Fruit fly (Drosophila melanogaster) whole organism, embryonic: Measurements from ENCODE around the gene CG8564.
A peak's percentile ranks its signal among the peaks of the same experiment; 100 is the strongest.

ENCODE experiments used
- Abd-B ChIP-seq: fragments of 200-800 bp; sonication (Bioruptor generic); optimal IDR thresholded peaks from 2 replicates; lab custom pipeline; 2018; ENCODE audit warnings: missing biosample characterization, mild to moderate bottlenecking, missing genetic modification characterization, moderate library complexity
- Adf1 ChIP-seq: fragments of 200-800 bp; sonication (Bioruptor generic); IDR thresholded peaks from 2 replicates; pipeline ENCODE4 v1.3.6; 2022; ENCODE audit warnings: missing biosample characterization, missing genetic modification characterization
- BEAF-32 ChIP-seq: fragments of 200-800 bp; sonication (Bioruptor generic); optimal IDR thresholded peaks from 3 replicates; lab custom pipeline; 2017; ENCODE audit warnings: missing biosample characterization, missing genetic modification characterization, mild to moderate bottlenecking, moderate library complexity, missing genetic modification reagents
- BtbVII ChIP-seq: fragments of 200-800 bp; sonication (Bioruptor generic); optimal IDR thresholded peaks from 3 replicates; lab custom pipeline; 2017; ENCODE audit warnings: missing biosample characterization, mild to moderate bottlenecking, missing genetic modification characterization
- CG12219 ChIP-seq: fragments of 200-800 bp; sonication (Bioruptor generic); optimal IDR thresholded peaks from 3 replicates; lab custom pipeline; 2018; ENCODE audit warnings: missing biosample characterization, mild to moderate bottlenecking, missing genetic modification characterization
- CG14014 ChIP-seq: fragments of 200-800 bp; sonication (Bioruptor generic); IDR thresholded peaks from 2 replicates; pipeline ENCODE4 v1.3.6; 2022; ENCODE audit warnings: missing biosample characterization, missing genetic modification characterization
- CG1529 ChIP-seq: fragments of 200-800 bp; sonication (Bioruptor generic); optimal IDR thresholded peaks from 3 replicates; lab custom pipeline; 2018; ENCODE audit warnings: missing biosample characterization, missing genetic modification characterization
- CG17328 ChIP-seq: fragments of 200-800 bp; sonication (Bioruptor generic); IDR thresholded peaks from 2 replicates; pipeline ENCODE4 v1.3.6; 2022; ENCODE audit warnings: missing biosample characterization, missing genetic modification characterization
- CG3163 ChIP-seq: fragments of 200-800 bp; sonication (Bioruptor generic); optimal IDR thresholded peaks from 3 replicates; lab custom pipeline; 2016; ENCODE audit warnings: missing biosample characterization, missing genetic modification characterization
- CG42726 ChIP-seq: fragments of 200-800 bp; sonication (Bioruptor generic); IDR thresholded peaks from 2 replicates; pipeline ENCODE4 v1.3.6; 2022; ENCODE audit warnings: missing biosample characterization, missing genetic modification characterization; ENCODE audit not compliant: partially characterized antibody
- CG7357 ChIP-seq: fragments of 200-800 bp; sonication (Bioruptor generic); IDR thresholded peaks from 3 replicates; pipeline ENCODE4 v1.3.6; 2022; ENCODE audit warnings: missing biosample characterization, missing genetic modification characterization
- CG8478 ChIP-seq: fragments of >200 bp; optimal IDR thresholded peaks from 2 replicates; lab custom pipeline; 2018
- CrebB ChIP-seq: fragments of 200-800 bp; sonication (Bioruptor generic); optimal IDR thresholded peaks from 3 replicates; lab custom pipeline; 2018; ENCODE audit warnings: missing biosample characterization, mild to moderate bottlenecking, missing genetic modification characterization
- D19A ChIP-seq: fragments of 200-800 bp; optimal IDR thresholded peaks from 3 replicates; lab custom pipeline; 2019; ENCODE audit warnings: missing biosample characterization, mild to moderate bottlenecking, missing genetic modification characterization, moderate library complexity
- Dll ChIP-seq: fragments of 200-800 bp; sonication (Bioruptor generic); IDR thresholded peaks from 4 replicates; pipeline ENCODE4 v1.3.6; 2022; ENCODE audit warnings: missing biosample characterization, missing genetic modification characterization; ENCODE audit not compliant: partially characterized antibody
- Eip74EF ChIP-seq, 2 experiments: fragments of 200-800 bp in 1 of 2; fragments of >200 bp in 1 of 2; sonication (Bioruptor generic) in 1 of 2; optimal IDR thresholded peaks; 2 replicates each; lab custom pipeline; 2017 to 2019; ENCODE audit warnings: missing biosample characterization in 2 of 2, missing genetic modification characterization in 2 of 2, mild to moderate bottlenecking in 1 of 2, moderate library complexity in 1 of 2
- H2.0 ChIP-seq: fragments of 200-800 bp; sonication (Bioruptor generic); IDR thresholded peaks from 2 replicates; pipeline ENCODE4 v1.3.6; 2022; ENCODE audit warnings: missing biosample characterization, missing genetic modification characterization
- HLH4C ChIP-seq: fragments of 200-800 bp; sonication (Bioruptor generic); IDR thresholded peaks from 3 replicates; pipeline ENCODE4 v1.3.6; 2022; ENCODE audit warnings: missing biosample characterization, missing genetic modification characterization; ENCODE audit not compliant: partially characterized antibody
- Max ChIP-seq: fragments of 200-800 bp; sonication (Bioruptor generic); optimal IDR thresholded peaks from 2 replicates; lab custom pipeline; 2016; ENCODE audit warnings: missing biosample characterization, mild to moderate bottlenecking, missing genetic modification characterization
- Med ChIP-seq: fragments of 200-800 bp; sonication (Bioruptor generic); peaks from one replicate; lab custom pipeline; 2016; ENCODE audit warnings: missing biosample characterization, missing genetic modification characterization, mild to moderate bottlenecking, inconsistent platforms, moderate library complexity
- Mrtf ChIP-seq: fragments of 200-800 bp; sonication (Bioruptor generic); IDR thresholded peaks from 3 replicates; pipeline ENCODE4 v1.3.6; 2022; ENCODE audit warnings: missing biosample characterization, missing genetic modification characterization
- NC2β ChIP-seq: fragments of 200-800 bp; sonication (Bioruptor generic); optimal IDR thresholded peaks from 2 replicates; lab custom pipeline; 2016; ENCODE audit warnings: missing biosample characterization, missing genetic modification characterization
- Nf-YC ChIP-seq: fragments of 200-800 bp; optimal IDR thresholded peaks from 3 replicates; lab custom pipeline; 2019; ENCODE audit warnings: missing biosample characterization, mild to moderate bottlenecking, missing genetic modification characterization, moderate library complexity
- NfI ChIP-seq: fragments of 200-800 bp; sonication (Bioruptor generic); optimal IDR thresholded peaks from 3 replicates; lab custom pipeline; 2018; ENCODE audit warnings: missing biosample characterization, mild to moderate bottlenecking, missing genetic modification characterization, moderate library complexity
- Pdp1 ChIP-seq, 2 experiments: fragments of 200-800 bp; sonication (Bioruptor generic); optimal IDR thresholded peaks; 3 replicates each; lab custom pipeline; 2016; ENCODE audit warnings: missing biosample characterization in 2 of 2, missing genetic modification characterization in 2 of 2, mild to moderate bottlenecking in 1 of 2, moderate library complexity in 1 of 2
- Sry-β ChIP-seq: fragments of 200-800 bp; sonication (Bioruptor generic); optimal IDR thresholded peaks from 2 replicates; lab custom pipeline; 2018; ENCODE audit warnings: missing biosample characterization, mild to moderate bottlenecking, missing genetic modification characterization, moderate library complexity
- Xbp1 ChIP-seq: fragments of 200-800 bp; sonication (Bioruptor generic); optimal IDR thresholded peaks from 3 replicates; lab custom pipeline; 2016; ENCODE audit warnings: missing biosample characterization, mild to moderate bottlenecking, missing genetic modification characterization
- amos ChIP-seq: fragments of 200-800 bp; sonication (Bioruptor generic); IDR thresholded peaks from 2 replicates; pipeline ENCODE4 v1.3.6; 2022; ENCODE audit warnings: missing biosample characterization, missing genetic modification characterization; ENCODE audit not compliant: partially characterized antibody
- ara ChIP-seq: fragments of 200-800 bp; sonication (Bioruptor generic); IDR thresholded peaks from 2 replicates; pipeline ENCODE4 v1.3.6; 2022; ENCODE audit warnings: missing biosample characterization, missing genetic modification characterization
- bcd ChIP-seq: fragments of 200-800 bp; sonication (Bioruptor generic); optimal IDR thresholded peaks from 2 replicates; lab custom pipeline; 2017; ENCODE audit warnings: missing biosample characterization, mild to moderate bottlenecking, missing genetic modification characterization
- crp ChIP-seq, 2 experiments: fragments of 200-800 bp; sonication (Bioruptor generic); optimal IDR thresholded peaks; 2 replicates in 1 of 2; 3 replicates in 1 of 2; lab custom pipeline; 2017; ENCODE audit warnings: missing biosample characterization in 2 of 2, missing genetic modification characterization in 2 of 2, mild to moderate bottlenecking in 1 of 2, moderate library complexity in 1 of 2
- dati ChIP-seq: fragments of 200-800 bp; sonication (Bioruptor generic); IDR thresholded peaks from 2 replicates; pipeline ENCODE4 v1.3.6; 2022; ENCODE audit warnings: missing biosample characterization, missing genetic modification characterization
- gt ChIP-seq: fragments of 200-800 bp; sonication (Bioruptor generic); IDR thresholded peaks from 2 replicates; pipeline ENCODE4 v1.3.6; 2022; ENCODE audit warnings: missing biosample characterization, missing genetic modification characterization
- hb ChIP-seq: fragments of 200-800 bp; sonication (Bioruptor generic); IDR thresholded peaks from 3 replicates; pipeline ENCODE4 v1.3.6; 2022; ENCODE audit warnings: missing biosample characterization, missing genetic modification characterization; ENCODE audit not compliant: partially characterized antibody
- insv ChIP-seq, 2 experiments: fragments of 200-800 bp; sonication (Bioruptor generic); optimal IDR thresholded peaks; 3 replicates each; lab custom pipeline; 2016 to 2018; ENCODE audit warnings: missing biosample characterization in 2 of 2, missing genetic modification characterization in 2 of 2
- kni ChIP-seq: fragments of 200-800 bp; sonication (Bioruptor generic); optimal IDR thresholded peaks from 3 replicates; lab custom pipeline; 2017; ENCODE audit warnings: mild to moderate bottlenecking, missing biosample characterization, missing genetic modification reagents, missing genetic modification characterization
- knrl ChIP-seq: fragments of 200-800 bp; sonication (Bioruptor generic); IDR thresholded peaks from 3 replicates; pipeline ENCODE4 v1.3.6; 2022; ENCODE audit warnings: missing biosample characterization, missing genetic modification characterization; ENCODE audit not compliant: partially characterized antibody
- lmd ChIP-seq: fragments of 200-800 bp; sonication (Bioruptor generic); IDR thresholded peaks from 2 replicates; pipeline ENCODE4 v1.3.6; 2022; ENCODE audit warnings: missing biosample characterization, missing genetic modification characterization
- nau ChIP-seq: fragments of 200-800 bp; sonication (Bioruptor generic); optimal IDR thresholded peaks from 3 replicates; lab custom pipeline; 2017; ENCODE audit warnings: missing biosample characterization, mild to moderate bottlenecking, missing genetic modification characterization, missing genetic modification reagents
- nerfin-2 ChIP-seq: fragments of 200-800 bp; sonication (Bioruptor generic); IDR thresholded peaks from 2 replicates; pipeline ENCODE4 v1.3.6; 2022; ENCODE audit warnings: missing biosample characterization, missing genetic modification characterization; ENCODE audit not compliant: partially characterized antibody
- onecut ChIP-seq: fragments of 200-800 bp; sonication (Bioruptor generic); IDR thresholded peaks from 2 replicates; pipeline ENCODE4 v1.3.6; 2022; ENCODE audit warnings: missing biosample characterization, missing genetic modification characterization
- pan ChIP-seq, 4 experiments: fragments of >200 bp in 3 of 4; fragments of 200-800 bp in 1 of 4; sonication (Bioruptor generic) in 1 of 4; optimal IDR thresholded peaks in 3 of 4; IDR thresholded peaks in 1 of 4; 2 replicates each; pipeline versions ENCODE4 v1.3.6 to Lab custom; 2017 to 2022; ENCODE audit warnings: missing biosample characterization in 2 of 4, missing genetic modification characterization in 2 of 4, mixed read lengths in 1 of 4
- sr ChIP-seq: fragments of 200-800 bp; sonication (Bioruptor generic); IDR thresholded peaks from 3 replicates; pipeline ENCODE4 v1.3.6; 2022; ENCODE audit warnings: missing biosample characterization, missing genetic modification characterization
- tin ChIP-seq: fragments of 200-800 bp; sonication (Bioruptor generic); optimal IDR thresholded peaks from 3 replicates; lab custom pipeline; 2016; ENCODE audit warnings: missing biosample characterization, missing genetic modification characterization
- ttk ChIP-seq: fragments of 200-800 bp; sonication (Bioruptor generic); IDR thresholded peaks from 2 replicates; pipeline ENCODE4 v2.1.2; 2022; ENCODE audit warnings: missing biosample characterization, missing genetic modification characterization
- twi ChIP-seq: fragments of 200-800 bp; optimal IDR thresholded peaks from 2 replicates; lab custom pipeline; 2019; ENCODE audit warnings: missing biosample characterization, mild to moderate bottlenecking, missing genetic modification characterization, moderate library complexity
- unc-4 ChIP-seq: fragments of 200-800 bp; sonication (Bioruptor generic); IDR thresholded peaks from 2 replicates; pipeline ENCODE4 v1.3.6; 2022; ENCODE audit warnings: missing biosample characterization, missing genetic modification characterization; ENCODE audit not compliant: partially characterized antibody

The CG8564 gene

DNA sequence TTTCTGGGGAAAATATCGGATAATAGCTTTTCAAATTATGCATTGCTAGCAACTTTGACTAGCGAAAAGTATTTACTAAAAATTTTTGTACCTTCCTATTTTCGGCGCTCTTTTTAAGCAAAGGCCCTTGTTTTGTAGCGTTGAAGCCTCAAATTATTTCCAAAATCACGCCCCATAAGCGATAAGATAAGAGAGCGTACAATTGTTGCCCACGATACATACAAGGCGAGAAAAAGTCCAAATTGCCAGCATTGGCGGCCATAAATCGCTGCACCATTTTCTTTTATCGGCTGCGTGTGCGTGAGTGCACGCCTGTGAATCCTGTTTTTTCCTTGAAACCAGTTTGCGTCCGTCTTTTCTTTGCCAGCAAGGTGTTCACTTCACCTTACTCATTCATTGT, 16.4 kb downstream of the CG8564 start (continued):
- TF ChIP-seq Xbp1 (GFP tag; lab: Kevin White, UChicago): no peak
- TF ChIP-seq bcd: no peak
- TF ChIP-seq kni (GFP tag; lab: Kevin White, UChicago): no peak
- no peak for TF ChIP-seq BtbVII (GFP tag; lab: Kevin White, UChicago)
- TF ChIP-seq amos (GFP tag; lab: Robert Waterston, UW): no peak
- peak; percentile 86 for TF ChIP-seq Sry-β (GFP tag; lab: Kevin White, UChicago)
- TF ChIP-seq H2.0: no peak
- TF ChIP-seq BEAF-32 (GFP tag; lab: Kevin White, UChicago): peak; percentile 30
- no peak for TF ChIP-seq Eip74EF (GFP tag; optimal IDR thresholded peaks at IDR 0.05; lab: Kevin White, UChicago)
- no peak for TF ChIP-seq CG42726 (GFP tag; lab: Robert Waterston, UW)

DNA sequence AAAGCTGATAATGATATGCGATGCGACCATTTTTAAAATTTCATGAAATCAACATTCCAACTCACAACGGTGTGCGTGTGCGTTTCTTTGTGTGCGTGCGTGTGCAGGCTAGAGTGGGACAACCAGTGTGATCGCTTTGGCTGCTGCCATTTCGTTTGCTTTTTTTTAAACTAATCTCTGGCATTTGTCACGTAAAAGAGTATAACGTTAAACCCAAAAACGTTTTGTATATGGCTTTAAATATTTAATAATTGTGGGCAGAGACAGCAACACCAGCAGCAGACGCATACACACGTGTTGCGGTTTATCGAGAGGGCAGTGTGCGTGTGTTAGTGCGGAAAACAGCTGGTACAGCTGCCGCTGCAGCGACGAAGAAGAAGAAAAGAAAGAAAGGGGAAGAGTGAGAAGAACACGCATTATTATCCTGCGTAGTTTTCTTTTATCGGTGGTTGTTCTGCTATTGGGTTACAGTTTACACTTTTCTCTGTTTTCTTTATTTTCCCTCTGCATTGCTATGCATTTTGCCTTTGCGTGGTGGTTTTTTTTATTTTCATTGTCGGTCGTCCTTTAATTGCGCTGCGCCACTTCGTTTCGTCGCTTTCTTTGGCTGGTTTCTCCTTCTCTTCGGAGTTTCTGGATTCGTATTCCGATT, 17.4 kb downstream of the CG8564 start:
- TF ChIP-seq ara (GFP tag; lab: Robert Waterston, UW) (no peak), Abd-B (GFP tag; lab: Kevin White, UChicago) (no peak), nau (no peak), dati (GFP tag; lab: Robert Waterston, UW) (no peak), twi (peak; percentile 71), CrebB (tag; lab: Kevin White, UChicago) (no peak), D19A (tag; lab: Kevin White, UChicago) (no peak), CG8478 (lab: Kevin White, UChicago) (peak; percentile 95), onecut (no peak), hb (GFP tag; lab: Robert Waterston, UW) (peak; percentile 20; the same call in 1 of the 3 replicates), CG14014 (GFP tag; lab: Robert Waterston, UW) (no peak), CG7357 (no peak), tin (no peak), Pdp1 (GFP tag; optimal IDR thresholded peaks at IDR 0.05; lab: Kevin White, UChicago) (no peak), CG3163 (peak; percentile 20), Nf-YC (tag; lab: Kevin White, UChicago) (peak; percentile 26), NfI (GFP tag; lab: Kevin White, UChicago) (no peak), Max (peak; percentile 17), sr (GFP tag; lab: Robert Waterston, UW) (no peak), Med (peak; percentile 82), ttk (GFP tag; lab: Robert Waterston, UW) (no peak), insv (GFP tag; optimal IDR thresholded peaks at IDR 0.05; lab: Kevin White, UChicago) (peak in 1 of 2 experiments; percentile 11), CG17328 (GFP tag; lab: Robert Waterston, UW) (no peak), crp (GFP tag; optimal IDR thresholded peaks at IDR 0.05; lab: Kevin White, UChicago) (peak; percentile 36 to 83), lmd (no peak), Adf1 (GFP tag; lab: Robert Waterston, UW) (no peak; the same call in 1 of the 2 replicates), knrl (GFP tag; lab: Robert Waterston, UW) (0 out of 3 replicates have a peak, but pooled peaks have one; percentile 21), Dll (GFP tag; lab: Robert Waterston, UW) (0 out of 4 replicates have a peak, but pooled peaks have one; percentile 21), nerfin-2 (GFP tag; lab: Robert Waterston, UW) (no peak), HLH4C (GFP tag; lab: Robert Waterston, UW) (no peak), NC2β (GFP tag; lab: Kevin White, UChicago) (no peak), unc-4 (GFP tag; lab: Robert Waterston, UW) (no peak), gt (GFP tag; lab: Robert Waterston, UW) (no peak), CG12219 (no peak), Mrtf (GFP tag; lab: Robert Waterston, UW) (no peak), pan (optimal IDR thresholded peaks at IDR 0.05; lab: Kevin White, UChicago) (no peak), pan (GFP tag; optimal IDR thresholded peaks at IDR 0.05 in 1 of 2, IDR thresholded peaks at IDR 0.05 in 1 of 2) (no peak), CG1529 (no peak)
